Worm (Caenorhabditis elegans) whole organism, L4 larva: ENCODE data around the gene F52C9.5.
A peak's percentile ranks its signal among the peaks of the same experiment; 100 is the strongest.

Experiments used
- F26F4.8 ChIP-seq: fragments of 200-800 bp; sonication (Bioruptor generic); conservative IDR thresholded peaks from 2 replicates; pipeline ENCODE4 v1.3.6; 2022; ENCODE audit warnings: missing genetic modification characterization, missing compliant biosample characterization
- F37D6.2 ChIP-seq: sonication (generic microtip); optimal IDR thresholded peaks from 2 replicates; lab custom pipeline; 2016; ENCODE audit warnings: mild to moderate bottlenecking, missing genetic modification characterization, missing compliant biosample characterization
- F44E2.7 ChIP-seq: fragments of 200-800 bp; sonication (Bioruptor generic); IDR thresholded peaks from 2 replicates; pipeline ENCODE4 v2.1.2; 2022; ENCODE audit warnings: missing genetic modification characterization, missing compliant biosample characterization
- F49E8.2 ChIP-seq: sonication (generic microtip); optimal IDR thresholded peaks from 2 replicates; lab custom pipeline; 2016; ENCODE audit warnings: missing compliant biosample characterization, mild to moderate bottlenecking, missing genetic modification characterization, borderline replicate concordance
- T20F7.1 ChIP-seq: fragments of 200-800 bp; sonication (Bioruptor generic); optimal IDR thresholded peaks from 2 replicates; lab custom pipeline; 2018; ENCODE audit warnings: mild to moderate bottlenecking, missing genetic modification characterization, missing compliant biosample characterization
- Y105C5A.15 ChIP-seq: fragments of 200-800 bp; sonication (Bioruptor generic); IDR thresholded peaks from 2 replicates; pipeline ENCODE4 v1.3.6; 2022; ENCODE audit warnings: missing genetic modification characterization, missing compliant biosample characterization
- Y48G9A.11 ChIP-seq: fragments of 200-800 bp; sonication (Bioruptor generic); IDR thresholded peaks from 2 replicates; pipeline ENCODE4 v1.3.6; 2022; ENCODE audit warnings: missing genetic modification reagents, missing genetic modification characterization, missing compliant biosample characterization
- Y5F2A.4 ChIP-seq: fragments of 200-800 bp; sonication (Bioruptor generic); optimal IDR thresholded peaks from 2 replicates; lab custom pipeline; 2018; ENCODE audit warnings: mild to moderate bottlenecking, missing genetic modification characterization, missing compliant biosample characterization
- ZK546.5 ChIP-seq, 2 experiments: sonication (generic microtip); optimal IDR thresholded peaks; 2 replicates each; lab custom pipeline; 2017; ENCODE audit warnings: missing biosample characterization in 2 of 2, missing genetic modification characterization in 2 of 2
- aly-2 ChIP-seq: sonication (generic microtip); optimal IDR thresholded peaks from 2 replicates; lab custom pipeline; 2018; ENCODE audit warnings: missing biosample characterization, missing genetic modification characterization
- ceh-20 ChIP-seq: fragments of 200-800 bp; sonication (Bioruptor generic); IDR thresholded peaks from 2 replicates; pipeline ENCODE4 v1.3.6; 2022; ENCODE audit warnings: missing genetic modification reagents, missing genetic modification characterization, missing compliant biosample characterization
- ceh-32 ChIP-seq: sonication (generic microtip); optimal IDR thresholded peaks from 2 replicates; lab custom pipeline; 2016; ENCODE audit warnings: mild to moderate bottlenecking, missing genetic modification characterization, missing compliant biosample characterization; ENCODE audit not compliant: poor library complexity
- ceh-82 ChIP-seq: sonication (generic microtip); optimal IDR thresholded peaks from 2 replicates; lab custom pipeline; 2017; ENCODE audit warnings: missing biosample characterization, missing genetic modification characterization
- cey-2 ChIP-seq: sonication (generic microtip); optimal IDR thresholded peaks from 3 replicates; lab custom pipeline; 2017; ENCODE audit warnings: missing genetic modification characterization, mild to moderate bottlenecking, missing compliant biosample characterization, antibody characterized with exemption, borderline replicate concordance; ENCODE audit not compliant: insufficient read depth
- ctbp-1 ChIP-seq: fragments of 200-800 bp; sonication (Bioruptor generic); IDR thresholded peaks from 2 replicates; pipeline ENCODE4 v1.3.6; 2022; ENCODE audit warnings: missing genetic modification reagents, missing genetic modification characterization, missing compliant biosample characterization
- daf-12 ChIP-seq: fragments of 150-350 bp; optimal IDR thresholded peaks from 2 replicates; lab custom pipeline; 2014; ENCODE audit warnings: missing biosample characterization, missing genetic modification reagents, missing genetic modification characterization
- daf-19 ChIP-seq: fragments of 200-800 bp; sonication (Bioruptor generic); conservative IDR thresholded peaks from 2 replicates; pipeline ENCODE4 v1.3.6; 2022; ENCODE audit warnings: missing genetic modification characterization, missing compliant biosample characterization
- daf-8 ChIP-seq: fragments of 200-800 bp; sonication (Bioruptor generic); IDR thresholded peaks from 2 replicates; pipeline ENCODE4 v1.3.6; 2022; ENCODE audit warnings: missing genetic modification characterization, missing compliant biosample characterization
- dmd-8 ChIP-seq: fragments of 200-800 bp; sonication (Bioruptor generic); IDR thresholded peaks from 2 replicates; pipeline ENCODE4 v1.3.6; 2022; ENCODE audit warnings: missing genetic modification characterization, missing compliant biosample characterization
- dmd-9 ChIP-seq: fragments of 200-800 bp; sonication (Bioruptor generic); IDR thresholded peaks from 2 replicates; pipeline ENCODE4 v1.3.6; 2022; ENCODE audit warnings: missing genetic modification reagents, missing genetic modification characterization, missing compliant biosample characterization
- dpl-1 ChIP-seq: fragments of 150-350 bp; optimal IDR thresholded peaks from 2 replicates; lab custom pipeline; 2014; ENCODE audit warnings: missing biosample characterization, missing genetic modification reagents, missing genetic modification characterization
- duxl-1 ChIP-seq: sonication (generic microtip); optimal IDR thresholded peaks from 2 replicates; lab custom pipeline; 2016; ENCODE audit warnings: mild to moderate bottlenecking, missing genetic modification characterization, moderate library complexity, missing compliant biosample characterization; ENCODE audit not compliant: poor library complexity
- dve-1 ChIP-seq: sonication (generic microtip); optimal IDR thresholded peaks from 2 replicates; lab custom pipeline; 2017; ENCODE audit warnings: antibody characterized with exemption, mild to moderate bottlenecking, missing genetic modification characterization, missing compliant biosample characterization; ENCODE audit not compliant: insufficient read depth
- fos-1 ChIP-seq: fragments of 150-350 bp; optimal IDR thresholded peaks from 2 replicates; lab custom pipeline; 2014; ENCODE audit warnings: missing biosample characterization, missing genetic modification characterization
- hlh-30 ChIP-seq: sonication (generic microtip); optimal IDR thresholded peaks from 2 replicates; lab custom pipeline; 2017; ENCODE audit warnings: antibody characterized with exemption, mild to moderate bottlenecking, missing genetic modification characterization, missing compliant biosample characterization; ENCODE audit not compliant: insufficient read depth
- lin-1 ChIP-seq: fragments of 200-800 bp; sonication (Bioruptor generic); IDR thresholded peaks from 2 replicates; pipeline ENCODE4 v1.3.6; 2022; ENCODE audit warnings: missing genetic modification reagents, missing genetic modification characterization, missing compliant biosample characterization
- lin-15B ChIP-seq: fragments of 150-350 bp; sonication (generic microtip); optimal IDR thresholded peaks from 3 replicates; lab custom pipeline; 2014; ENCODE audit warnings: missing biosample characterization, missing genetic modification characterization
- lin-39 ChIP-seq: fragments of 150-350 bp; optimal IDR thresholded peaks from 2 replicates; lab custom pipeline; 2014; ENCODE audit warnings: missing biosample characterization, missing genetic modification reagents, missing genetic modification characterization
- lsy-2 ChIP-seq, 2 experiments: fragments of 150-350 bp in 1 of 2; sonication (generic microtip) in 1 of 2; optimal IDR thresholded peaks; 2 replicates each; lab custom pipeline; 2014 to 2017; ENCODE audit warnings: missing biosample characterization in 2 of 2, missing genetic modification characterization in 2 of 2
- mes-2 ChIP-seq: sonication (generic microtip); optimal IDR thresholded peaks from 2 replicates; lab custom pipeline; 2016; ENCODE audit warnings: missing genotype, mild to moderate bottlenecking, missing genetic modification characterization, missing compliant biosample characterization; ENCODE audit not compliant: poor library complexity, severe bottlenecking
- nhr-10 ChIP-seq: fragments of 150-350 bp; optimal IDR thresholded peaks from 2 replicates; lab custom pipeline; 2014; ENCODE audit warnings: missing biosample characterization, missing genetic modification characterization
- nhr-102 ChIP-seq: sonication (generic microtip); optimal IDR thresholded peaks from 2 replicates; lab custom pipeline; 2016; ENCODE audit warnings: mild to moderate bottlenecking, missing genetic modification characterization, moderate library complexity, missing compliant biosample characterization
- nhr-111 ChIP-seq: fragments of 200-800 bp; sonication (Bioruptor generic); optimal IDR thresholded peaks from 2 replicates; lab custom pipeline; 2018; ENCODE audit warnings: mild to moderate bottlenecking, missing genetic modification characterization, missing compliant biosample characterization
- nhr-25 ChIP-seq: sonication (generic microtip); optimal IDR thresholded peaks from 2 replicates; lab custom pipeline; 2017; ENCODE audit warnings: missing genetic modification characterization, mild to moderate bottlenecking, missing compliant biosample characterization, antibody characterized with exemption, moderate library complexity, borderline replicate concordance; ENCODE audit not compliant: insufficient read depth
- nhr-41 ChIP-seq: fragments of 200-800 bp; sonication (Bioruptor generic); IDR thresholded peaks from 2 replicates; pipeline ENCODE4 v1.3.6; 2022; ENCODE audit warnings: missing genetic modification reagents, missing genetic modification characterization, missing compliant biosample characterization
- nhr-48 ChIP-seq: sonication (generic microtip); optimal IDR thresholded peaks from 2 replicates; lab custom pipeline; 2016; ENCODE audit warnings: mild to moderate bottlenecking, missing genetic modification characterization, missing compliant biosample characterization
- pha-4 ChIP-seq, 2 experiments: fragments of 150-350 bp in 1 of 2; fragments of 200-800 bp in 1 of 2; sonication (Bioruptor generic) in 1 of 2; IDR thresholded peaks in 1 of 2; optimal IDR thresholded peaks in 1 of 2; 2 replicates each; pipeline versions ENCODE4 v1.3.6 to Lab custom; 2014 to 2022; ENCODE audit warnings: missing genetic modification characterization in 2 of 2, missing genetic modification reagents in 2 of 2, missing biosample characterization in 1 of 2, missing compliant biosample characterization in 1 of 2
- php-3 ChIP-seq: fragments of 200-800 bp; sonication (Bioruptor generic); IDR thresholded peaks from 2 replicates; pipeline ENCODE4 v1.3.6; 2022; ENCODE audit warnings: missing genetic modification reagents, missing genetic modification characterization, missing compliant biosample characterization
- pqm-1 ChIP-seq: sonication (generic microtip); optimal IDR thresholded peaks from 2 replicates; lab custom pipeline; 2017; ENCODE audit warnings: missing biosample characterization, missing genetic modification characterization
- set-16 ChIP-seq: fragments of 200-800 bp; sonication (Bioruptor generic); IDR thresholded peaks from 2 replicates; pipeline ENCODE4 v1.3.6; 2022; ENCODE audit warnings: missing genetic modification reagents, missing genetic modification characterization, missing compliant biosample characterization
- skn-1 ChIP-seq: fragments of 150-350 bp; optimal IDR thresholded peaks from 2 replicates; lab custom pipeline; 2014; ENCODE audit warnings: missing biosample characterization, missing genetic modification characterization
- spr-3 ChIP-seq: fragments of 200-800 bp; sonication (Bioruptor generic); optimal IDR thresholded peaks from 2 replicates; lab custom pipeline; 2018; ENCODE audit warnings: mild to moderate bottlenecking, missing genetic modification characterization, missing compliant biosample characterization
- tra-1 ChIP-seq: fragments of 200-800 bp; sonication (Bioruptor generic); IDR thresholded peaks from 2 replicates; pipeline ENCODE4 v1.3.6; 2022; ENCODE audit warnings: missing genetic modification reagents, missing genetic modification characterization, missing compliant biosample characterization
- unc-39 ChIP-seq: sonication (generic microtip); optimal IDR thresholded peaks from 2 replicates; lab custom pipeline; 2017; ENCODE audit warnings: missing biosample characterization, missing genetic modification characterization
- unc-62 ChIP-seq, 3 experiments: fragments of 150-350 bp in 1 of 3; sonication (generic microtip); optimal IDR thresholded peaks in 2 of 3; peaks in 1 of 3; 1 replicate in 1 of 3; 2 replicates in 2 of 3; lab custom pipeline; 2014 to 2017; ENCODE audit warnings: missing biosample characterization in 3 of 3, missing genetic modification characterization in 3 of 3, missing genetic modification reagents in 3 of 3, missing genotype in 1 of 3
- zag-1 ChIP-seq: fragments of 150-350 bp; optimal IDR thresholded peaks from 2 replicates; lab custom pipeline; 2014; ENCODE audit warnings: missing biosample characterization, missing genetic modification characterization
- zfp-3 ChIP-seq: fragments of 200-800 bp; sonication (Bioruptor generic); conservative IDR thresholded peaks from 2 replicates; pipeline ENCODE4 v1.3.6; 2022; ENCODE audit warnings: missing genetic modification reagents, missing genetic modification characterization, missing compliant biosample characterization
- zip-2 ChIP-seq: fragments of 150-350 bp; optimal IDR thresholded peaks from 2 replicates; lab custom pipeline; 2014; ENCODE audit warnings: missing biosample characterization, missing genetic modification characterization
- ztf-7 ChIP-seq: fragments of 150-350 bp; optimal IDR thresholded peaks from 2 replicates; lab custom pipeline; 2014; ENCODE audit warnings: missing biosample characterization, missing genetic modification characterization

F52C9.5 gene

ce11 chrIII:5294867-5295266 is 7.2 kb upstream of the F52C9.5 start (continued):
- TF ChIP-seq Y105C5A.15 (GFP tag; lab: Robert Waterston, UW), result 0 out of 2 replicates have a peak, but pooled peaks have one; percentile 47
- peak; percentile 25 for TF ChIP-seq nhr-111 (GFP tag; lab: Kevin White, UChicago)
- peak; percentile 69 for TF ChIP-seq spr-3 (GFP tag; lab: Kevin White, UChicago)
- no peak for TF ChIP-seq daf-12 (tag; lab: Kevin White, UChicago)
- peak; percentile 85 for TF ChIP-seq php-3 (GFP tag; lab: Robert Waterston, UW)
- no peak for TF ChIP-seq aly-2
- TF ChIP-seq lin-1 (GFP tag; lab: Robert Waterston, UW), result peak; percentile 68
- TF ChIP-seq Y48G9A.11 (GFP tag; lab: Robert Waterston, UW), result peak; percentile 79
- no peak for TF ChIP-seq ztf-7 (tag; lab: Kevin White, UChicago)
- TF ChIP-seq daf-19, result peak; percentile 92
- TF ChIP-seq ZK546.5 (tag; optimal IDR thresholded peaks at IDR 0.05; lab: Kevin White, UChicago), result no peak
- TF ChIP-seq F37D6.2 (tag; lab: Kevin White, UChicago), result peak; percentile 51
- TF ChIP-seq ceh-32 (tag; lab: Kevin White, UChicago), result peak; percentile 22
- peak; percentile 39 for TF ChIP-seq nhr-48 (tag; lab: Kevin White, UChicago)
- peak; percentile 93 for TF ChIP-seq F26F4.8 (GFP tag; lab: Robert Waterston, UW)
- TF ChIP-seq nhr-10 (tag; lab: Kevin White, UChicago), result no peak
- peak; percentile 76 for TF ChIP-seq ctbp-1 (GFP tag; lab: Robert Waterston, UW)
- no peak for TF ChIP-seq zip-2 (tag; lab: Kevin White, UChicago)
- no peak for TF ChIP-seq cey-2 (tag; lab: Kevin White, UChicago)
- no peak for TF ChIP-seq set-16 (GFP tag; lab: Robert Waterston, UW)
- peak; percentile 71 for TF ChIP-seq duxl-1
- TF ChIP-seq T20F7.1, result peak; percentile 47
- TF ChIP-seq dmd-8 (GFP tag; lab: Robert Waterston, UW), result peak; percentile 97
- TF ChIP-seq pha-4 (GFP tag; IDR thresholded peaks at IDR 0.05; lab: Robert Waterston, UW), result peak; percentile 90
- TF ChIP-seq pha-4 (tag; optimal IDR thresholded peaks at IDR 0.05; lab: Kevin White, UChicago), result no peak
- no peak for TF ChIP-seq skn-1 (tag; lab: Kevin White, UChicago)
- peak in 1 of 2 experiments; percentile 27 for TF ChIP-seq unc-62 (GFP tag; optimal IDR thresholded peaks at IDR 0.05 in 1 of 2; lab: Kevin White, UChicago)
- TF ChIP-seq unc-62 (tag; optimal IDR thresholded peaks at IDR 0.05; lab: Kevin White, UChicago), result no peak
- peak; percentile 68 for TF ChIP-seq mes-2 (tag; lab: Kevin White, UChicago)
- peak; percentile 79 for TF ChIP-seq zfp-3
- TF ChIP-seq ceh-20 (GFP tag; lab: Robert Waterston, UW), result peak; percentile 71; the same call in 1 of the 2 replicates
- no peak for TF ChIP-seq ceh-82 (tag; lab: Kevin White, UChicago)
- TF ChIP-seq nhr-41 (GFP tag; lab: Robert Waterston, UW), result peak; percentile 65; the same call in 1 of the 2 replicates
- TF ChIP-seq dpl-1, result peak; percentile 18
- TF ChIP-seq F49E8.2 (tag; lab: Kevin White, UChicago), result peak; percentile 35
- no peak for TF ChIP-seq unc-39 (tag; lab: Kevin White, UChicago)
- no peak for TF ChIP-seq nhr-25
- no peak for TF ChIP-seq zag-1
- TF ChIP-seq nhr-102 (tag; lab: Kevin White, UChicago), result peak; percentile 57
- no peak for TF ChIP-seq lin-39 (tag; lab: Kevin White, UChicago)
- no peak for TF ChIP-seq lin-15B
- no peak for TF ChIP-seq daf-8
- no peak for TF ChIP-seq lsy-2 (tag; optimal IDR thresholded peaks at IDR 0.05; lab: Kevin White, UChicago)
- TF ChIP-seq hlh-30 (tag; lab: Kevin White, UChicago), result peak; percentile 13
- peak; percentile 50 for TF ChIP-seq dve-1 (tag; lab: Kevin White, UChicago)
- TF ChIP-seq pqm-1, result no peak
- peak; percentile 89; the same call in 1 of the 2 replicates for TF ChIP-seq tra-1
- peak; percentile 68; the same call in 1 of the 2 replicates for TF ChIP-seq F44E2.7 (GFP tag; lab: Robert Waterston, UW)
- TF ChIP-seq fos-1, result no peak
- peak; percentile 74 for TF ChIP-seq Y5F2A.4 (GFP tag; lab: Kevin White, UChicago)
- TF ChIP-seq dmd-9, result peak; percentile 65; the same call in 1 of the 2 replicates
